Worm (Caenorhabditis elegans): ENCODE measurements around the gene C35B8.3.

Gene C35B8.3

ce11 chrX:9255993-9256392, 42.3 kb downstream of the C35B8.3 start:
- TF ChIP-seq unc-39 (tag; optimal IDR thresholded peaks at IDR 0.05) (no peak), zag-1 (tag; optimal IDR thresholded peaks at IDR 0.05) (no peak), ztf-11 (tag; optimal IDR thresholded peaks at IDR 0.05) (no peak), skn-1 (tag; optimal IDR thresholded peaks at IDR 0.05) (no peak), lin-13 (GFP tag; optimal IDR thresholded peaks at IDR 0.05) (no peak), lin-39 (tag; optimal IDR thresholded peaks at IDR 0.05) (no peak), ztf-1 (GFP tag; conservative IDR thresholded peaks at IDR 0.05) (no peak), elt-1 (tag; optimal IDR thresholded peaks at IDR 0.05) (no peak), elt-3 (tag; optimal IDR thresholded peaks at IDR 0.05) (no peak), mbf-1 (tag; optimal IDR thresholded peaks at IDR 0.05) (no peak), fos-1 (tag; optimal IDR thresholded peaks at IDR 0.05) (no peak), nhr-129 (tag; optimal IDR thresholded peaks at IDR 0.05) (no peak), sma-9 (GFP tag; optimal IDR thresholded peaks at IDR 0.05) (no peak), sma-9 (tag; optimal IDR thresholded peaks at IDR 0.05) (no peak), nhr-25 (tag; optimal IDR thresholded peaks at IDR 0.05) (no peak), nhr-11 (tag; optimal IDR thresholded peaks at IDR 0.05) (no peak), nhr-21 (tag; optimal IDR thresholded peaks at IDR 0.05) (no peak), lin-11 (tag; optimal IDR thresholded peaks at IDR 0.05) (no peak), dmd-4 (tag; optimal IDR thresholded peaks at IDR 0.05) (no peak)

- TF ChIP-seq aly-2 (tag; optimal IDR thresholded peaks at IDR 0.05), result no peak
- no peak for TF ChIP-seq mdl-1 (tag; optimal IDR thresholded peaks at IDR 0.05)
- TF ChIP-seq nhr-237 (tag; optimal IDR thresholded peaks at IDR 0.05), result no peak
- TF ChIP-seq lsy-2 (tag; optimal IDR thresholded peaks at IDR 0.05), result no peak
- no peak for TF ChIP-seq blmp-1 (tag; optimal IDR thresholded peaks at IDR 0.05; ENCODE audit: insufficient read depth)
Observed at ce11 chrX:9259552-9259951, 45.8 kb downstream of the C35B8.3 start, which contains the start of gene F18G5.1. Gene F18G5.1, plus strand, starts transcription at chrX:9259852.

ce11 chrX:9261626-9262189, 48.0 kb downstream of the C35B8.3 start:
- no peak for TF ChIP-seq zag-1 (tag; optimal IDR thresholded peaks at IDR 0.05)

- TF ChIP-seq C34F6.9 (tag; optimal IDR thresholded peaks at IDR 0.05), result no peak
- TF ChIP-seq alr-1 (tag; optimal IDR thresholded peaks at IDR 0.05), result no peak
- no peak for TF ChIP-seq unc-62 (GFP tag; optimal IDR thresholded peaks at IDR 0.05)
Observed at ce11 chrX:9264231-9264630, 50.5 kb downstream of the C35B8.3 start, which contains the start of gene F18G5.6. Gene F18G5.6, minus strand, starts transcription at chrX:9264331.

- no peak for TF ChIP-seq ceh-82 (tag; optimal IDR thresholded peaks at IDR 0.05)
- no peak for TF ChIP-seq lin-13 (GFP tag; optimal IDR thresholded peaks at IDR 0.05)
- no peak for TF ChIP-seq mab-5 (tag; optimal IDR thresholded peaks at IDR 0.05)
- no peak for TF ChIP-seq egl-27 (tag; optimal IDR thresholded peaks at IDR 0.05)
- no peak for TF ChIP-seq nhr-237 (tag; optimal IDR thresholded peaks at IDR 0.05)
- no peak for TF ChIP-seq blmp-1 (tag; optimal IDR thresholded peaks at IDR 0.05; ENCODE audit: insufficient read depth)
- no peak for TF ChIP-seq elt-1 (tag; optimal IDR thresholded peaks at IDR 0.05)
- TF ChIP-seq nhr-129 (tag; optimal IDR thresholded peaks at IDR 0.05), result peak; percentile 29
- TF ChIP-seq lin-39 (tag; optimal IDR thresholded peaks at IDR 0.05), result no peak
- no peak for TF ChIP-seq unc-55 (GFP tag; optimal IDR thresholded peaks at IDR 0.05)
- TF ChIP-seq nhr-77 (tag; optimal IDR thresholded peaks at IDR 0.05), result no peak
- no peak for TF ChIP-seq ZK546.5 (tag; optimal IDR thresholded peaks at IDR 0.05)
- TF ChIP-seq ztf-1 (GFP tag; conservative IDR thresholded peaks at IDR 0.05), result no peak
- no peak for TF ChIP-seq sem-4 (tag; optimal IDR thresholded peaks at IDR 0.05)
- peak; percentile 55 for TF ChIP-seq crh-2 (tag; optimal IDR thresholded peaks at IDR 0.05)
- no peak for TF ChIP-seq alr-1 (tag; optimal IDR thresholded peaks at IDR 0.05)
- no peak for TF ChIP-seq R02D3.7 (tag; optimal IDR thresholded peaks at IDR 0.05)
- peak in 1 of 2 experiments; percentile 46 for TF ChIP-seq mdl-1 (tag; optimal IDR thresholded peaks at IDR 0.05)
- TF ChIP-seq snpc-4 (tag; optimal IDR thresholded peaks at IDR 0.05), result no peak
- no peak for TF ChIP-seq C34F6.9 (tag; optimal IDR thresholded peaks at IDR 0.05)
- no peak for TF ChIP-seq ztf-4 (tag; optimal IDR thresholded peaks at IDR 0.05)
- TF ChIP-seq F13H6.1 (tag; optimal IDR thresholded peaks at IDR 0.05), result peak; percentile 76
- no peak for TF ChIP-seq nhr-11 (tag; optimal IDR thresholded peaks at IDR 0.05)
- no peak for TF ChIP-seq nhr-10 (tag; optimal IDR thresholded peaks at IDR 0.05)
- TF ChIP-seq nhr-25 (tag; optimal IDR thresholded peaks at IDR 0.05), result no peak
- TF ChIP-seq ztf-11 (tag; optimal IDR thresholded peaks at IDR 0.05), result no peak
- TF ChIP-seq elt-3 (tag; optimal IDR thresholded peaks at IDR 0.05), result no peak
- no peak for TF ChIP-seq aly-2 (tag; optimal IDR thresholded peaks at IDR 0.05)
- TF ChIP-seq unc-62 (GFP tag; optimal IDR thresholded peaks at IDR 0.05), result no peak
- peak in 1 of 2 experiments; percentile 41 for TF ChIP-seq lsy-2 (tag; optimal IDR thresholded peaks at IDR 0.05)
- TF ChIP-seq gmeb-1 (tag; optimal IDR thresholded peaks at IDR 0.05), result peak; percentile 30
- TF ChIP-seq nhr-21 (tag; optimal IDR thresholded peaks at IDR 0.05), result no peak
- no peak for TF ChIP-seq mbf-1 (tag; optimal IDR thresholded peaks at IDR 0.05)
- peak; percentile 12 for TF ChIP-seq sma-3 (GFP tag; optimal IDR thresholded peaks at IDR 0.05)
- no peak for TF ChIP-seq skn-1 (tag; optimal IDR thresholded peaks at IDR 0.05)
- no peak for TF ChIP-seq nhr-12 (tag; optimal IDR thresholded peaks at IDR 0.05)
- TF ChIP-seq unc-39 (tag; optimal IDR thresholded peaks at IDR 0.05), result no peak
- TF ChIP-seq ama-1 (optimal IDR thresholded peaks at IDR 0.05), result no peak
Observed at ce11 chrX:9264636-9265035, 50.9 kb downstream of the C35B8.3 start.

All from whole organism, L2 larva.